Worm (Caenorhabditis elegans): ENCODE data around the gene vps-50.

- no peak for TF ChIP-seq egl-27 (tag; optimal IDR thresholded peaks at IDR 0.05)
- no peak for TF ChIP-seq dmd-4 (tag; optimal IDR thresholded peaks at IDR 0.05)
- no peak for TF ChIP-seq snpc-4 (tag; optimal IDR thresholded peaks at IDR 0.05)
- no peak for TF ChIP-seq ZK546.5 (tag; optimal IDR thresholded peaks at IDR 0.05)
- no peak for TF ChIP-seq unc-39 (tag; optimal IDR thresholded peaks at IDR 0.05)
These were observed 7.6 kb upstream of the vps-50 start for ce11 chrIII:10861375-10861774.

All from whole organism, L2 larva.